Worm (Caenorhabditis elegans) whole organism, midembryonic: ENCODE measurements around the gene T19B10.2.

Experiments used
- T22C8.4 ChIP-seq: fragments of 200-800 bp; sonication (Bioruptor generic); IDR thresholded peaks from 2 replicates; pipeline ENCODE4 v1.3.6; 2022; ENCODE audit warnings: missing genetic modification characterization, missing compliant biosample characterization
- klf-2 ChIP-seq: fragments of 200-800 bp; sonication (Bioruptor generic); conservative IDR thresholded peaks from 2 replicates; pipeline ENCODE4 v1.3.6; 2022; ENCODE audit warnings: missing genetic modification reagents, missing genetic modification characterization, missing compliant biosample characterization
- med-1 ChIP-seq: sonication (generic microtip); optimal IDR thresholded peaks from 2 replicates; lab custom pipeline; 2017; ENCODE audit warnings: missing genetic modification characterization, mild to moderate bottlenecking, missing compliant biosample characterization, antibody characterized with exemption, missing genetic modification reagents; ENCODE audit not compliant: insufficient read depth
- tab-1 ChIP-seq: fragments of 200-800 bp; sonication (Bioruptor generic); IDR thresholded peaks from 2 replicates; pipeline ENCODE4 v1.3.6; 2022; ENCODE audit warnings: missing genetic modification characterization, missing compliant biosample characterization

DNA sequence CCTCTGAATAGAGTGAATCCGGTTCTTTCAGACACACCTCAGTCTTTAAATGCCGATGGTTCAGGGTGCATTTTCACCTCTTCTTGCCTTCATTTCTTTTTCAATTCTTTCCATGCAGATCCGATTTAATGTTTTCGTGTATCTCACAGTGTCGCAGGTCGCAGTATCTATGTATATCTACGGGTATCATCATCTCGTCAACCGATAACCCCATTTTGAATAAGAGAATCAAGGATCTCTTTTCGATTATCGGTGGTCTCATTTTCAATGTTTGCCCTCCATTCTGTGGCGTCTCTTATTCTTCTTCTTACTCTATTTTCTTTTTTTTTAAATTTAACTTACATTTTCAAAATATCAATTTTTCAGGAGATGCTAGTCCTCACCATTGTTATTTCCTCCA, at the start of gene T19B10.2:
- no peak for TF ChIP-seq tab-1 (GFP tag; lab: Robert Waterston, UW)
- no peak for TF ChIP-seq klf-2 (GFP tag; lab: Robert Waterston, UW)
- no peak for TF ChIP-seq T22C8.4 (GFP tag; lab: Robert Waterston, UW)
- no peak for TF ChIP-seq med-1 (GFP tag; lab: Kevin White, UChicago)
